In the genomic region with DNA sequence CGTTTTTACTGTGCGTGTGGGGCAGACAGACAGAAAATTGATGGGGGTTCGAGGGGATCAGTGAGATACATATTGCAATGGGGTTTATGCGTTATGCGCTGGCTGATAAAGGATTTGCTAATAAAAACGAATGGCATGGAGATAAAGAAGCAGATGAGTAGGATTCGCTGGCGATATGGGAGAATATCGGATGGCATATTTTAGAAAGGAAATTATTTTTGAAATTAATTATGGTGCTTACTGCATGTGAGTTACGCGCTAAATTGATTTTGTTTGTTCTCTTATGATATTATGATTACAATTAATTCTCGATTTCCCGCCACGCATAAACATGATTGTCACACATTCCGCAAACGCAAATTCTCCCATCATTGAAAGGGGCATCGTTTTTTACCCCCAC, we compare ENCODE assay signal across 1 fruit fly cellular context.
TF ChIP-seq lines count a peak whose summit lies in the region.

No protein-coding gene starts in this region.

TF ChIP-seq in whole organism, prepupa, 60 proteins besides CTCF, POLR2A, EP300 and RAD21 (continued from another document):
- TF ChIP-seq CG6808 (GFP tag; optimal IDR thresholded peaks at IDR 0.05; lab: Kevin White, UChicago), result peak; percentile 71
- peak; percentile 47 for TF ChIP-seq achi (GFP tag; optimal IDR thresholded peaks at IDR 0.05; lab: Kevin White, UChicago)
- peak; percentile 32 for TF ChIP-seq Hr4 (GFP tag; optimal IDR thresholded peaks at IDR 0.05; lab: Kevin White, UChicago)
- no peak for TF ChIP-seq Eip93F (GFP tag; optimal IDR thresholded peaks at IDR 0.05; lab: Kevin White, UChicago)
- TF ChIP-seq CG11902 (GFP tag; optimal IDR thresholded peaks at IDR 0.05; lab: Kevin White, UChicago), result peak; percentile 9
- 0 out of 3 replicates have a peak, but pooled peaks have one; percentile 29 for TF ChIP-seq CG8119 (GFP tag; IDR thresholded peaks at IDR 0.05; lab: Robert Waterston, UW)
- peak; percentile 85 for TF ChIP-seq svp (GFP tag; lab: Kevin White, UChicago)
- no peak for TF ChIP-seq CG9139 (GFP tag; optimal IDR thresholded peaks at IDR 0.05; lab: Kevin White, UChicago)
- TF ChIP-seq CG10669 (GFP tag; optimal IDR thresholded peaks at IDR 0.05; lab: Kevin White, UChicago), result peak; percentile 67
- TF ChIP-seq Eip78C (GFP tag; lab: Kevin White, UChicago), result peak; percentile 81
- peak; percentile 70 for TF ChIP-seq Smox (GFP tag; optimal IDR thresholded peaks at IDR 0.05; lab: Kevin White, UChicago)
- peak; percentile 63 for TF ChIP-seq spab (GFP tag; optimal IDR thresholded peaks at IDR 0.05; lab: Kevin White, UChicago)
- 0 out of 2 replicates have a peak, but pooled peaks have one; percentile 34 for TF ChIP-seq CG15336 (GFP tag; IDR thresholded peaks at IDR 0.05; lab: Robert Waterston, UW)
- no peak for TF ChIP-seq Lpt (GFP tag; optimal IDR thresholded peaks at IDR 0.05; lab: Kevin White, UChicago)
- 0 out of 3 replicates have a peak, but pooled peaks have one; percentile 36 for TF ChIP-seq CG6163 (GFP tag; IDR thresholded peaks at IDR 0.05; lab: Robert Waterston, UW)
- peak; percentile 64 for TF ChIP-seq Blimp-1 (GFP tag; optimal IDR thresholded peaks at IDR 0.05; lab: Kevin White, UChicago)
- peak; percentile 60 for TF ChIP-seq CG3032 (tag; optimal IDR thresholded peaks at IDR 0.05; lab: Kevin White, UChicago)
- peak; percentile 51 for TF ChIP-seq CG34406 (GFP tag; optimal IDR thresholded peaks at IDR 0.05; lab: Kevin White, UChicago)
- TF ChIP-seq Ets21C (GFP tag; optimal IDR thresholded peaks at IDR 0.05; lab: Kevin White, UChicago), result peak; percentile 62
- peak; percentile 53 for TF ChIP-seq net (GFP tag; optimal IDR thresholded peaks at IDR 0.05; lab: Kevin White, UChicago)
- peak; percentile 58 for TF ChIP-seq CG1621 (tag; optimal IDR thresholded peaks at IDR 0.05; lab: Kevin White, UChicago)
- TF ChIP-seq pdm3 (GFP tag; optimal IDR thresholded peaks at IDR 0.05; lab: Kevin White, UChicago), result peak; percentile 70
- TF ChIP-seq CG6854 (GFP tag; optimal IDR thresholded peaks at IDR 0.05; lab: Kevin White, UChicago), result peak; percentile 37
- peak; percentile 64 for TF ChIP-seq CG6792 (GFP tag; optimal IDR thresholded peaks at IDR 0.05; lab: Kevin White, UChicago)
- no peak for TF ChIP-seq CG11294 (GFP tag; IDR thresholded peaks at IDR 0.05; lab: Robert Waterston, UW)
- TF ChIP-seq fkh (GFP tag; optimal IDR thresholded peaks at IDR 0.05; lab: Kevin White, UChicago), result no peak
- peak; percentile 68 for TF ChIP-seq Hr39 (GFP tag; optimal IDR thresholded peaks at IDR 0.05; lab: Kevin White, UChicago)
- TF ChIP-seq CG16779 (tag; optimal IDR thresholded peaks at IDR 0.05; lab: Kevin White, UChicago), result no peak
- TF ChIP-seq Hr38 (GFP tag; optimal IDR thresholded peaks at IDR 0.05; lab: Kevin White, UChicago), result no peak
- peak; percentile 45 for TF ChIP-seq CG8319 (GFP tag; optimal IDR thresholded peaks at IDR 0.05; lab: Kevin White, UChicago)
- TF ChIP-seq fd85E (GFP tag; optimal IDR thresholded peaks at IDR 0.05; lab: Kevin White, UChicago), result no peak
- peak; percentile 62 for TF ChIP-seq Sox102F (GFP tag; optimal IDR thresholded peaks at IDR 0.05; lab: Kevin White, UChicago)
- TF ChIP-seq Met (GFP tag; optimal IDR thresholded peaks at IDR 0.05; lab: Kevin White, UChicago), result peak; percentile 80
- peak; percentile 72 for TF ChIP-seq fd59A (GFP tag; optimal IDR thresholded peaks at IDR 0.05; lab: Kevin White, UChicago)
